Fruit fly (Drosophila melanogaster) whole organism, embryonic: Measurements from ENCODE around the gene spn-F.

Source experiments
- CG1832 ChIP-seq: fragments of 200-800 bp; sonication (Bioruptor generic); optimal IDR thresholded peaks from 2 replicates; lab custom pipeline; 2017; ENCODE audit warnings: missing biosample characterization, mild to moderate bottlenecking, missing genetic modification characterization, inconsistent platforms
- grn ChIP-seq: fragments of 200-800 bp; sonication (Bioruptor generic); optimal IDR thresholded peaks from 3 replicates; lab custom pipeline; 2017; ENCODE audit warnings: missing biosample characterization, missing genetic modification characterization

DNA sequence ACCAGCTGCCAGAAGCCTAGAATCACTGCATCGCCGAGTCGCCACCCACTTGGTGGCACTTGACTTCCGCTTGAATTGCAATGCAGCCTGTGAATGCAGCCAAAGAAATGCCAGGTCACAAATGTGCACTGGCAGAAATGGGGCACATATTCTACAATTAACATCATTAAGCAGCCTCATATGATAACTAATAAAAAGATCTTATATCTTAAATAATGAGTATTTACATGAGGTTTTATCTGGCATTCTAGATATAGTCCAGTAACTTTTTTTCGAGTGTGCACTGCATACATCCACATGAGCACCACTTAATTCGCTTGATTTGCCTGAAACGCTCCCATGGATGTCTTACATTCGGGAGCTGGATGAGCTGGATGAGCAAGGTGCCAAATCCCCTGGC is 40.8 kb downstream of the spn-F start:
- no peak for TF ChIP-seq grn (GFP tag; lab: Kevin White, UChicago)
- TF ChIP-seq CG1832 = no peak
